Fruit fly (Drosophila melanogaster) whole organism, embryonic: Measurements from ENCODE around the gene Pde9.

Experiments used
- CG12104 ChIP-seq: fragments of 200-800 bp; sonication (Bioruptor generic); optimal IDR thresholded peaks from 3 replicates; lab custom pipeline; 2016; ENCODE audit warnings: missing biosample characterization, missing genetic modification characterization
- CG12769 ChIP-seq: fragments of 200-800 bp; sonication (Bioruptor generic); optimal IDR thresholded peaks from 2 replicates; lab custom pipeline; 2019; ENCODE audit warnings: missing biosample characterization, mild to moderate bottlenecking, missing genetic modification characterization, moderate library complexity
- CG8478 ChIP-seq: fragments of >200 bp; optimal IDR thresholded peaks from 2 replicates; lab custom pipeline; 2018
- CoRest ChIP-seq: fragments of 200-800 bp; sonication (Bioruptor generic); optimal IDR thresholded peaks from 3 replicates; lab custom pipeline; 2018; ENCODE audit warnings: missing biosample characterization, mild to moderate bottlenecking, missing genetic modification characterization, moderate library complexity
- cwo ChIP-seq: fragments of 200-800 bp; sonication (Bioruptor generic); optimal IDR thresholded peaks from 3 replicates; lab custom pipeline; 2017; ENCODE audit warnings: missing biosample characterization, missing genetic modification characterization, mild to moderate bottlenecking, moderate library complexity, missing genetic modification reagents
- grn ChIP-seq: fragments of 200-800 bp; sonication (Bioruptor generic); optimal IDR thresholded peaks from 3 replicates; lab custom pipeline; 2017; ENCODE audit warnings: missing biosample characterization, missing genetic modification characterization
- lbe ChIP-seq: fragments of 200-800 bp; sonication (Bioruptor generic); optimal IDR thresholded peaks from 2 replicates; lab custom pipeline; 2016; ENCODE audit warnings: missing biosample characterization, mild to moderate bottlenecking, missing genetic modification characterization
- nom ChIP-seq: fragments of 200-800 bp; sonication (Bioruptor generic); optimal IDR thresholded peaks from 2 replicates; lab custom pipeline; 2017; ENCODE audit warnings: missing biosample characterization, missing genetic modification characterization, mild to moderate bottlenecking, moderate library complexity, missing genetic modification reagents
- pzg ChIP-seq: fragments of 200-800 bp; sonication (Bioruptor generic); optimal IDR thresholded peaks from 3 replicates; lab custom pipeline; 2018; ENCODE audit warnings: missing biosample characterization, mild to moderate bottlenecking, missing genetic modification characterization, moderate library complexity
- tio ChIP-seq: fragments of 200-800 bp; sonication (Bioruptor generic); optimal IDR thresholded peaks from 2 replicates; lab custom pipeline; 2017; ENCODE audit warnings: missing biosample characterization, missing genetic modification characterization, inconsistent platforms

DNA sequence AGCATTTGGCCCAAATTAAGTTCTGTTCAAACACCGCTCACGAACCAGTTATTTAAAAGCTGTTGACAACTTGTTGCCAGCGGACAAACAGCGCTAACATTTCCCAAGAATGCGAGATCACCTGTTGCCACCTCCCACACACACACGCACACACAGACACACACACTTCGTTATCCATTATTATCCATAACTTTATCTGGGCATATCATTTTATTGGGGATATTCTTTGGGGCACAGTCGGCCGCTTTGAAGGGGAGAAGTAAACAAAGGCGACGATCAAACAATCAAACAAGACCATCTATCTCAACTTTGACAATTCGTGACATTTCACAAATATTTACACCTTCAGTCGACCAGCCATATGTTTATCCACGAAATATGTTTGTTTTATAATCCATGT is 8.1 kb downstream of the Pde9 start:
- TF ChIP-seq pzg (GFP tag; lab: Kevin White, UChicago) (no peak), CoRest (tag; lab: Kevin White, UChicago) (peak; percentile 7), tio (no peak), CG12104 (peak; percentile 2), CG12769 (peak; percentile 69), grn (peak; percentile 15), CG8478 (lab: Kevin White, UChicago) (no peak), cwo (GFP tag; lab: Kevin White, UChicago) (no peak), lbe (GFP tag; lab: Kevin White, UChicago) (no peak), nom (GFP tag; lab: Kevin White, UChicago) (no peak)
